Fruit fly (Drosophila melanogaster) whole organism, prepupa: Measurements from ENCODE around the gene CG8372.

Experiments used
- CG4318 ChIP-seq: fragments of 200-800 bp; sonication (Bioruptor generic); optimal IDR thresholded peaks from 3 replicates; lab custom pipeline; 2017; ENCODE audit warnings: missing biosample characterization, mild to moderate bottlenecking, missing genetic modification characterization
- CG8632 ChIP-seq: fragments of 200-800 bp; sonication (Bioruptor generic); optimal IDR thresholded peaks from 3 replicates; lab custom pipeline; 2016; ENCODE audit warnings: missing biosample characterization, missing genetic modification characterization
- Eip93F ChIP-seq: fragments of 200-800 bp; sonication (Bioruptor generic); optimal IDR thresholded peaks from 2 replicates; lab custom pipeline; 2016; ENCODE audit warnings: missing biosample characterization, mild to moderate bottlenecking, missing genetic modification characterization
- Ets21C ChIP-seq: fragments of 200-800 bp; sonication (Bioruptor generic); optimal IDR thresholded peaks from 3 replicates; lab custom pipeline; 2016; ENCODE audit warnings: missing biosample characterization, missing genetic modification characterization
- Gug ChIP-seq: fragments of 200-800 bp; sonication (Bioruptor generic); IDR thresholded peaks from 2 replicates; pipeline ENCODE4 v1.3.6; 2022; ENCODE audit warnings: missing biosample characterization, missing genetic modification characterization
- Hr39 ChIP-seq: fragments of 200-800 bp; sonication (Bioruptor generic); optimal IDR thresholded peaks from 2 replicates; lab custom pipeline; 2016; ENCODE audit warnings: missing biosample characterization, missing genetic modification characterization
- Sox15 ChIP-seq: fragments of 200-800 bp; sonication (Bioruptor generic); optimal IDR thresholded peaks from 3 replicates; lab custom pipeline; 2016; ENCODE audit warnings: missing biosample characterization, missing genetic modification characterization
- fd85E ChIP-seq: fragments of 200-800 bp; sonication (Bioruptor generic); optimal IDR thresholded peaks from 3 replicates; lab custom pipeline; 2016; ENCODE audit warnings: missing biosample characterization, missing genetic modification characterization
- salr ChIP-seq, 2 experiments: fragments of 200-800 bp; sonication (Bioruptor generic); optimal IDR thresholded peaks; 3 replicates each; lab custom pipeline; 2016 to 2018; ENCODE audit warnings: missing biosample characterization in 2 of 2, missing genetic modification characterization in 2 of 2, mild to moderate bottlenecking in 1 of 2
- spab ChIP-seq: fragments of 200-800 bp; sonication (Bioruptor generic); optimal IDR thresholded peaks from 2 replicates; lab custom pipeline; 2017; ENCODE audit warnings: missing biosample characterization, mild to moderate bottlenecking, missing genetic modification characterization, missing genetic modification reagents

dm6 chr2L:8202569-8202968 is 10.1 kb downstream of the CG8372 start:
- TF ChIP-seq spab (GFP tag; lab: Kevin White, UChicago), result no peak
- no peak for TF ChIP-seq Eip93F (GFP tag; lab: Kevin White, UChicago)
- no peak for TF ChIP-seq Ets21C (GFP tag; lab: Kevin White, UChicago)
- no peak for TF ChIP-seq salr (GFP tag; optimal IDR thresholded peaks at IDR 0.05; lab: Kevin White, UChicago)
- no peak for TF ChIP-seq Gug (GFP tag; lab: Robert Waterston, UW)
- TF ChIP-seq CG4318, result no peak
- TF ChIP-seq CG8632 (GFP tag; lab: Kevin White, UChicago), result no peak
- TF ChIP-seq Hr39 (GFP tag; lab: Kevin White, UChicago), result no peak
- no peak for TF ChIP-seq Sox15 (GFP tag; lab: Kevin White, UChicago)
- TF ChIP-seq fd85E (GFP tag; lab: Kevin White, UChicago), result no peak
